Fruit fly (Drosophila melanogaster): Measurements from ENCODE around the gene smog.
A peak's percentile ranks its signal among the peaks of the same experiment; 100 is the strongest.

Gene smog

dm6 chr2L:4818056-4818455 lies 34.6 kb upstream of the smog start, which contains the start of gene CG3225 (continued):
- TF ChIP-seq mam (GFP tag; optimal IDR thresholded peaks at IDR 0.05): no peak
- TF ChIP-seq Doc3 (GFP tag; IDR thresholded peaks at IDR 0.05; ENCODE audit: partially characterized antibody): peak; percentile 38; the same call in 1 of the 3 replicates
- TF ChIP-seq ftz-f1 (GFP tag; optimal IDR thresholded peaks at IDR 0.05): no peak
- TF ChIP-seq CG11695 (GFP tag; IDR thresholded peaks at IDR 0.05): no peak
- TF ChIP-seq Hmx (GFP tag; optimal IDR thresholded peaks at IDR 0.05): no peak
- TF ChIP-seq MESR4 (GFP tag; optimal IDR thresholded peaks at IDR 0.05): peak; percentile 39
- no peak for TF ChIP-seq CG32772 (GFP tag; IDR thresholded peaks at IDR 0.05)
- TF ChIP-seq eve (GFP tag; optimal IDR thresholded peaks at IDR 0.05): no peak
- TF ChIP-seq fd64A (GFP tag; optimal IDR thresholded peaks at IDR 0.05): no peak
- peak; percentile 7 for TF ChIP-seq CG4617 (GFP tag; optimal IDR thresholded peaks at IDR 0.05; ENCODE audit: borderline replicate concordance)
- no peak for TF ChIP-seq H2.0 (GFP tag; IDR thresholded peaks at IDR 0.05)
- TF ChIP-seq luna (GFP tag; optimal IDR thresholded peaks at IDR 0.05): no peak
- no peak for TF ChIP-seq wor (GFP tag; IDR thresholded peaks at IDR 0.05)
- 0 out of 3 replicates have a peak, but pooled peaks have one; percentile 43 for TF ChIP-seq CG7963 (GFP tag; IDR thresholded peaks at IDR 0.05; ENCODE audit: partially characterized antibody)
- no peak for TF ChIP-seq CG31224 (GFP tag; IDR thresholded peaks at IDR 0.05)
- no peak for TF ChIP-seq ewg (GFP tag; optimal IDR thresholded peaks at IDR 0.05)
- no peak for TF ChIP-seq CkIIα-i1 (GFP tag; IDR thresholded peaks at IDR 0.05)
- TF ChIP-seq D19B (GFP tag; optimal IDR thresholded peaks at IDR 0.05): no peak
- TF ChIP-seq HmgD (GFP tag; optimal IDR thresholded peaks at IDR 0.05): no peak
- no peak for TF ChIP-seq tll (GFP tag; optimal IDR thresholded peaks at IDR 0.05)
- no peak for TF ChIP-seq CG12744 (GFP tag; optimal IDR thresholded peaks at IDR 0.05)
- TF ChIP-seq HmgZ (tag; optimal IDR thresholded peaks at IDR 0.05): peak; percentile 30
- TF ChIP-seq CG6791 (GFP tag; IDR thresholded peaks at IDR 0.05; ENCODE audit: partially characterized antibody): 0 out of 3 replicates have a peak, but pooled peaks have one; percentile 6
- no peak for TF ChIP-seq CG43689 (GFP tag; IDR thresholded peaks at IDR 0.05)
- TF ChIP-seq btn (GFP tag; optimal IDR thresholded peaks at IDR 0.05): no peak
- TF ChIP-seq Optix (GFP tag; IDR thresholded peaks at IDR 0.05): no peak
- TF ChIP-seq CG13287 (GFP tag; IDR thresholded peaks at IDR 0.05; ENCODE audit: partially characterized antibody): peak; percentile 75
- no peak for TF ChIP-seq cato (GFP tag; optimal IDR thresholded peaks at IDR 0.05; ENCODE audit: borderline replicate concordance)
- TF ChIP-seq cg (GFP tag; optimal IDR thresholded peaks at IDR 0.05): no peak
- TF ChIP-seq CG10543 (GFP tag; optimal IDR thresholded peaks at IDR 0.05): no peak
- TF ChIP-seq CG7987 (GFP tag; optimal IDR thresholded peaks at IDR 0.05): no peak
- no peak for TF ChIP-seq CG13775 (GFP tag; optimal IDR thresholded peaks at IDR 0.05)
- TF ChIP-seq CG12071 (GFP tag; optimal IDR thresholded peaks at IDR 0.05): no peak
- no peak for TF ChIP-seq Mad (GFP tag; optimal IDR thresholded peaks at IDR 0.05)
- TF ChIP-seq ap (GFP tag; IDR thresholded peaks at IDR 0.05): no peak
- no peak for TF ChIP-seq ATbp (GFP tag; optimal IDR thresholded peaks at IDR 0.05)
- TF ChIP-seq rib (GFP tag; IDR thresholded peaks at IDR 0.05): no peak
- no peak for TF ChIP-seq CG34422 (GFP tag; IDR thresholded peaks at IDR 0.05)
- TF ChIP-seq CG12236 (GFP tag; optimal IDR thresholded peaks at IDR 0.05): no peak
- TF ChIP-seq stwl (tag; optimal IDR thresholded peaks at IDR 0.05): peak; percentile 89
- TF ChIP-seq repo (GFP tag; optimal IDR thresholded peaks at IDR 0.05): no peak
- TF ChIP-seq Hmr (GFP tag; optimal IDR thresholded peaks at IDR 0.05): no peak
- no peak for TF ChIP-seq pita (GFP tag; optimal IDR thresholded peaks at IDR 0.05)
- TF ChIP-seq prd (optimal IDR thresholded peaks at IDR 0.05): no peak
- no peak for TF ChIP-seq prd (GFP tag; IDR thresholded peaks at IDR 0.05)
- no peak for TF ChIP-seq bowl (GFP tag; IDR thresholded peaks at IDR 0.05)
- peak; percentile 28 for TF ChIP-seq BEAF-32 (GFP tag; optimal IDR thresholded peaks at IDR 0.05)
- no peak for TF ChIP-seq CG8388 (GFP tag; optimal IDR thresholded peaks at IDR 0.05)
- TF ChIP-seq phol (tag; optimal IDR thresholded peaks at IDR 0.05): no peak
- no peak for TF ChIP-seq Elba2 (GFP tag; optimal IDR thresholded peaks at IDR 0.05)
- no peak for TF ChIP-seq CG7839 (tag; optimal IDR thresholded peaks at IDR 0.05)
